Worm (Caenorhabditis elegans) whole organism, L4 larva: ENCODE results near the gene Y38C1AA.1.

Experiments used
- F44E2.7 ChIP-seq: fragments of 200-800 bp; sonication (Bioruptor generic); IDR thresholded peaks from 2 replicates; pipeline ENCODE4 v2.1.2; 2022; ENCODE audit warnings: missing genetic modification characterization, missing compliant biosample characterization
- F49E8.2 ChIP-seq: sonication (generic microtip); optimal IDR thresholded peaks from 2 replicates; lab custom pipeline; 2016; ENCODE audit warnings: missing compliant biosample characterization, mild to moderate bottlenecking, missing genetic modification characterization, borderline replicate concordance
- R02D3.7 ChIP-seq: fragments of 150-350 bp; sonication (generic microtip); optimal IDR thresholded peaks from 3 replicates; lab custom pipeline; 2014; ENCODE audit warnings: missing biosample characterization, missing genetic modification characterization
- Y48G9A.11 ChIP-seq: fragments of 200-800 bp; sonication (Bioruptor generic); IDR thresholded peaks from 2 replicates; pipeline ENCODE4 v1.3.6; 2022; ENCODE audit warnings: missing genetic modification reagents, missing genetic modification characterization, missing compliant biosample characterization
- aha-1 ChIP-seq: fragments of 150-350 bp; peaks from one replicate; lab custom pipeline; 2014; ENCODE audit warnings: missing biosample characterization, missing genetic modification characterization
- aly-2 ChIP-seq: sonication (generic microtip); optimal IDR thresholded peaks from 2 replicates; lab custom pipeline; 2018; ENCODE audit warnings: missing biosample characterization, missing genetic modification characterization
- arid-1 ChIP-seq: fragments of 200-800 bp; sonication (Bioruptor generic); conservative IDR thresholded peaks from 2 replicates; pipeline ENCODE4 v1.3.6; 2022; ENCODE audit warnings: missing genetic modification reagents, missing genetic modification characterization, missing compliant biosample characterization
- attf-4 ChIP-seq: sonication (generic microtip); optimal IDR thresholded peaks from 3 replicates; lab custom pipeline; 2017; ENCODE audit warnings: missing biosample characterization, missing genetic modification characterization
- ctbp-1 ChIP-seq: fragments of 200-800 bp; sonication (Bioruptor generic); IDR thresholded peaks from 2 replicates; pipeline ENCODE4 v1.3.6; 2022; ENCODE audit warnings: missing genetic modification reagents, missing genetic modification characterization, missing compliant biosample characterization
- daf-12 ChIP-seq: fragments of 150-350 bp; optimal IDR thresholded peaks from 2 replicates; lab custom pipeline; 2014; ENCODE audit warnings: missing biosample characterization, missing genetic modification reagents, missing genetic modification characterization
- daf-8 ChIP-seq: fragments of 200-800 bp; sonication (Bioruptor generic); IDR thresholded peaks from 2 replicates; pipeline ENCODE4 v1.3.6; 2022; ENCODE audit warnings: missing genetic modification characterization, missing compliant biosample characterization
- dpl-1 ChIP-seq: fragments of 150-350 bp; optimal IDR thresholded peaks from 2 replicates; lab custom pipeline; 2014; ENCODE audit warnings: missing biosample characterization, missing genetic modification reagents, missing genetic modification characterization
- dve-1 ChIP-seq: sonication (generic microtip); optimal IDR thresholded peaks from 2 replicates; lab custom pipeline; 2017; ENCODE audit warnings: antibody characterized with exemption, mild to moderate bottlenecking, missing genetic modification characterization, missing compliant biosample characterization; ENCODE audit not compliant: insufficient read depth
- gei-8 ChIP-seq: fragments of 200-800 bp; sonication (Bioruptor generic); optimal IDR thresholded peaks from 2 replicates; lab custom pipeline; 2018; ENCODE audit warnings: mild to moderate bottlenecking, missing genetic modification characterization, missing compliant biosample characterization
- hif-1 ChIP-seq, 2 experiments: sonication (generic microtip); optimal IDR thresholded peaks; 2 replicates each; lab custom pipeline; 2016 to 2017; ENCODE audit warnings: missing compliant biosample characterization in 2 of 2, missing genetic modification characterization in 2 of 2, missing genetic modification reagents in 2 of 2, missing genotype in 2 of 2, mild to moderate bottlenecking in 1 of 2
- hlh-11 ChIP-seq: fragments of 200-800 bp; sonication (Bioruptor generic); optimal IDR thresholded peaks from 2 replicates; lab custom pipeline; 2018; ENCODE audit warnings: mild to moderate bottlenecking, missing genetic modification characterization, missing compliant biosample characterization
- jun-1 ChIP-seq: fragments of 150-350 bp; optimal IDR thresholded peaks from 2 replicates; lab custom pipeline; 2014; ENCODE audit warnings: missing biosample characterization, missing genetic modification reagents, missing genetic modification characterization
- lim-7 ChIP-seq: fragments of 200-800 bp; sonication (Bioruptor generic); IDR thresholded peaks from 2 replicates; pipeline ENCODE4 v1.3.6; 2022; ENCODE audit warnings: missing genetic modification characterization, missing compliant biosample characterization
- lin-13 ChIP-seq: fragments of 150-350 bp; optimal IDR thresholded peaks from 2 replicates; lab custom pipeline; 2014; ENCODE audit warnings: missing biosample characterization, missing genetic modification reagents, missing genetic modification characterization
- lin-15B ChIP-seq: fragments of 150-350 bp; sonication (generic microtip); optimal IDR thresholded peaks from 3 replicates; lab custom pipeline; 2014; ENCODE audit warnings: missing biosample characterization, missing genetic modification characterization
- lin-29 ChIP-seq: fragments of 200-800 bp; sonication (Bioruptor generic); IDR thresholded peaks from 2 replicates; pipeline ENCODE4 v1.3.6; 2022; ENCODE audit warnings: missing genetic modification reagents, missing genetic modification characterization, missing compliant biosample characterization
- lin-38 ChIP-seq: fragments of 200-800 bp; sonication (Bioruptor generic); IDR thresholded peaks from 2 replicates; pipeline ENCODE4 v1.3.6; 2022; ENCODE audit warnings: missing genetic modification reagents, missing genetic modification characterization, missing compliant biosample characterization
- lsy-2 ChIP-seq, 2 experiments: fragments of 150-350 bp in 1 of 2; sonication (generic microtip) in 1 of 2; optimal IDR thresholded peaks; 2 replicates each; lab custom pipeline; 2014 to 2017; ENCODE audit warnings: missing biosample characterization in 2 of 2, missing genetic modification characterization in 2 of 2
- mes-2 ChIP-seq: sonication (generic microtip); optimal IDR thresholded peaks from 2 replicates; lab custom pipeline; 2016; ENCODE audit warnings: missing genotype, mild to moderate bottlenecking, missing genetic modification characterization, missing compliant biosample characterization; ENCODE audit not compliant: poor library complexity, severe bottlenecking
- mxl-3 ChIP-seq: fragments of 200-800 bp; sonication (Bioruptor generic); optimal IDR thresholded peaks from 2 replicates; lab custom pipeline; 2018; ENCODE audit warnings: mild to moderate bottlenecking, missing genetic modification characterization, missing compliant biosample characterization
- nhr-25 ChIP-seq: sonication (generic microtip); optimal IDR thresholded peaks from 2 replicates; lab custom pipeline; 2017; ENCODE audit warnings: missing genetic modification characterization, mild to moderate bottlenecking, missing compliant biosample characterization, antibody characterized with exemption, moderate library complexity, borderline replicate concordance; ENCODE audit not compliant: insufficient read depth
- nhr-42 ChIP-seq: fragments of 200-800 bp; sonication (Bioruptor generic); IDR thresholded peaks from 2 replicates; pipeline ENCODE4 v1.3.6; 2022; ENCODE audit warnings: missing genetic modification characterization, missing compliant biosample characterization
- nhr-48 ChIP-seq: sonication (generic microtip); optimal IDR thresholded peaks from 2 replicates; lab custom pipeline; 2016; ENCODE audit warnings: mild to moderate bottlenecking, missing genetic modification characterization, missing compliant biosample characterization
- nhr-76 ChIP-seq: fragments of 150-350 bp; optimal IDR thresholded peaks from 2 replicates; lab custom pipeline; 2014; ENCODE audit warnings: missing biosample characterization, missing genetic modification characterization
- nhr-77 ChIP-seq: fragments of 150-350 bp; optimal IDR thresholded peaks from 2 replicates; lab custom pipeline; 2014; ENCODE audit warnings: missing biosample characterization, missing genetic modification characterization
- php-3 ChIP-seq: fragments of 200-800 bp; sonication (Bioruptor generic); IDR thresholded peaks from 2 replicates; pipeline ENCODE4 v1.3.6; 2022; ENCODE audit warnings: missing genetic modification reagents, missing genetic modification characterization, missing compliant biosample characterization
- saeg-2 ChIP-seq: fragments of 200-800 bp; sonication (Bioruptor generic); IDR thresholded peaks from 2 replicates; pipeline ENCODE4 v1.3.6; 2022; ENCODE audit warnings: missing genetic modification reagents, missing genetic modification characterization, missing compliant biosample characterization
- skn-1 ChIP-seq: fragments of 150-350 bp; optimal IDR thresholded peaks from 2 replicates; lab custom pipeline; 2014; ENCODE audit warnings: missing biosample characterization, missing genetic modification characterization
- snpc-1.2 ChIP-seq: fragments of 200-800 bp; sonication (Bioruptor generic); IDR thresholded peaks from 2 replicates; pipeline ENCODE4 v1.3.6; 2022; ENCODE audit warnings: missing genetic modification reagents, missing genetic modification characterization, missing compliant biosample characterization
- tag-97 ChIP-seq: fragments of 200-800 bp; sonication (Bioruptor generic); IDR thresholded peaks from 2 replicates; pipeline ENCODE4 v1.3.6; 2022; ENCODE audit warnings: missing genetic modification characterization, missing compliant biosample characterization
- unc-62 ChIP-seq, 3 experiments: fragments of 150-350 bp in 1 of 3; sonication (generic microtip); optimal IDR thresholded peaks in 2 of 3; peaks in 1 of 3; 1 replicate in 1 of 3; 2 replicates in 2 of 3; lab custom pipeline; 2014 to 2017; ENCODE audit warnings: missing biosample characterization in 3 of 3, missing genetic modification characterization in 3 of 3, missing genetic modification reagents in 3 of 3, missing genotype in 1 of 3
- zfp-2 ChIP-seq: sonication (generic microtip); optimal IDR thresholded peaks from 2 replicates; lab custom pipeline; 2016; ENCODE audit warnings: mild to moderate bottlenecking, missing genetic modification characterization, missing compliant biosample characterization

Y38C1AA.1 gene

DNA sequence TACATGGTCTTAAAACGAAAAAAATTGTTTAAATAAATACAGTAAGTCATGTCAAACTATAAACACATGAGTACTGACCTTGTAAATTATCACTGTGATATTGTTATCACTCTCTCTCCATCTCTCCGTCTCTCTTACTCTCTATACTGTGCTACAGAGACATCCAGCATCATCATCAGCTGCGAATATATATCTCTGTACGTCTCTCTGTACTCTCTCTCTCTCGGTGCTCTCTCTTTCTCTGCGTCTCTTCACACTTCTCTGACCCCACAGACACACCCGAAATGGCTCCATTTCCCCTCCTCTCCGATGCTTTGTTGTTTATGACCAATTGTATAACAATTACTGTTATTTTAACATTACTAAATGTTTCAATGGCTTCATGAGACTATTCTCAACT, 2.6 kb downstream of the Y38C1AA.1 start (continued):
- TF ChIP-seq php-3 (GFP tag; lab: Robert Waterston, UW) (peak; percentile 72), aly-2 (tag; lab: Kevin White, UChicago) (no peak), hlh-11 (tag; lab: Kevin White, UChicago) (peak; percentile 90)

DNA sequence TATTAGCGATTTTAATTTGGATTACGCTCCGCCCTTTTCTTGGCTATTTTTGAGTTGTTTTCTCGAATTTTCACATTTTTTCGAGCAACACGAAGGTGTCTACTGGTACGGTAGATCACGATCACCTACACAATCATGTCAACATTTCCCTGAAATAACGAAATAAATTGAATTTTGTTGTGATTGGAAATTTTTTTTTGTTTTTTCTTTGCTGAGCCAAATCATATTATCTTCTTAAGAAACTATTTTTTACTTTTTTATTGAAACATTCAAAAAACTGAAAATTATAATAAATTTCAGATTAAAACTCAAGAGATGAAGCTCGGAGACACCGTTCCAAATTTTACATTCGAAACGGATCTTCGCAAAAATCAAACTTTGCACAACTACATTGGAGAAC, 10.3 kb downstream of the Y38C1AA.1 start, which contains the start of gene prdx-6:
Gene prdx-6 (plus strand): TSS at position 301 of the 400 bp plus-strand sequence.
- TF ChIP-seq daf-8 (GFP tag; lab: Robert Waterston, UW) = no peak
- no peak for TF ChIP-seq hif-1 (tag; optimal IDR thresholded peaks at IDR 0.05; lab: Kevin White, UChicago)
- no peak for TF ChIP-seq skn-1 (tag; lab: Kevin White, UChicago)
- no peak for TF ChIP-seq snpc-1.2 (GFP tag; lab: Robert Waterston, UW)
- no peak for TF ChIP-seq gei-8 (GFP tag; lab: Kevin White, UChicago)
- TF ChIP-seq attf-4 = no peak
- TF ChIP-seq nhr-48 (tag; lab: Kevin White, UChicago) = no peak
- no peak for TF ChIP-seq zfp-2 (tag; lab: Kevin White, UChicago)
- TF ChIP-seq nhr-77 (tag; lab: Kevin White, UChicago) = no peak

DNA sequence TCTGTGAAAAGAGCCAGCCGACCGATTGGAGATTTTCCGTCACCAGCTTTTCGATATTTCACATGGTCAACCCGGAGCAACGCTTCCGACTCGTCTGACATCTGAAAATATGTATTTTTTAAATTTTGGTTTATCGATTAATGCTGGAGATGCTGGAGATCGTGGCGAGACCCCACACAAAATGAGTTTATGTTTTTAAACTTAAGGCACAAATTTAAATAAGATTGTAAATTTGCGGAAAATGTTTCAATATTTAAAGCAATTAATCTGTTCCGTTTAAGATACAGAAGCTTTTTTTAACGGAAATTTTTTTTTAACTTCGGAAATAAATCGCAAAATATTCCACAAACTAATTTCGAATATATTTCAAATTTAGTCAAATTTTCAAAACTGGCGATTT, 23.7 kb downstream of the Y38C1AA.1 start, which contains the start of gene gtf-2H1:
Gene gtf-2H1 (minus strand): TSS at position 101 of the 400 bp plus-strand sequence.
- TF ChIP-seq Y48G9A.11 (GFP tag; lab: Robert Waterston, UW) (no peak), nhr-25 (no peak), lin-13 (GFP tag; lab: Kevin White, UChicago) (no peak), lin-38 (GFP tag; lab: Robert Waterston, UW) (no peak)

DNA sequence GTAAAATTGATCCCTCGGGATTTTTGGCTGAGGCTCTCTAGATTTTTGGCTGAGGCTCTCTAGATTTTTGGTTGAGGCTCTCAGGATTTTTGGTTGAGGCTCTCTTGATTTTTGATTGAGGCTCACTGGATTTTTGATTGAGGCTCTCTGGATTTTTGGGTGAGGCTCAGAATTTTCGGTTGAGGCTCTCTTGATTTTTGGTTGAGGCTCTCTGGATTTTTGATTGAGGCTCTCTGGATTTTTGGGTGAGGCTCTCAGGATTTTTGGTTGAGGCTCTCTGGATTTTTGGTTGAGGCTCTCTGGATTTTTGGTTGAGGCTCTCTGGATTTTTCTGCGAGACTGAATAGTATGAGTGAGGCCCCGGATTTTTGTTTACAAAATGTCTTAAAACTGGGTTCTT, 28.2 kb downstream of the Y38C1AA.1 start:
- no peak for TF ChIP-seq lim-7 (GFP tag; lab: Robert Waterston, UW)
- TF ChIP-seq F44E2.7 (GFP tag; lab: Robert Waterston, UW) = no peak
- TF ChIP-seq tag-97 (GFP tag; lab: Robert Waterston, UW) = no peak
- TF ChIP-seq mxl-3 (GFP tag; lab: Kevin White, UChicago) = no peak
- TF ChIP-seq lin-13 (GFP tag; lab: Kevin White, UChicago) = no peak
- no peak for TF ChIP-seq lin-15B (tag; lab: Kevin White, UChicago)
- no peak for TF ChIP-seq unc-62 (GFP tag; optimal IDR thresholded peaks at IDR 0.05 in 1 of 2; lab: Kevin White, UChicago)
- TF ChIP-seq unc-62 (tag; optimal IDR thresholded peaks at IDR 0.05; lab: Kevin White, UChicago) = no peak
- no peak for TF ChIP-seq ctbp-1 (GFP tag; lab: Robert Waterston, UW)
- TF ChIP-seq arid-1 (GFP tag; lab: Robert Waterston, UW) = no peak
- TF ChIP-seq nhr-42 = no peak
- TF ChIP-seq jun-1 = no peak
- TF ChIP-seq F49E8.2 (tag; lab: Kevin White, UChicago) = no peak
- no peak for TF ChIP-seq lin-29
- no peak for TF ChIP-seq nhr-76 (tag; lab: Kevin White, UChicago)

ce11 chrIV:237350-237749, 29.4 kb downstream of the Y38C1AA.1 start, which contains the start of gene ints-13:
ints-13 (minus strand) TSS chrIV:237450.
- TF ChIP-seq lin-38 (GFP tag; lab: Robert Waterston, UW) = peak; percentile 11; the same call in 1 of the 2 replicates
- no peak for TF ChIP-seq daf-12 (tag; lab: Kevin White, UChicago)

DNA sequence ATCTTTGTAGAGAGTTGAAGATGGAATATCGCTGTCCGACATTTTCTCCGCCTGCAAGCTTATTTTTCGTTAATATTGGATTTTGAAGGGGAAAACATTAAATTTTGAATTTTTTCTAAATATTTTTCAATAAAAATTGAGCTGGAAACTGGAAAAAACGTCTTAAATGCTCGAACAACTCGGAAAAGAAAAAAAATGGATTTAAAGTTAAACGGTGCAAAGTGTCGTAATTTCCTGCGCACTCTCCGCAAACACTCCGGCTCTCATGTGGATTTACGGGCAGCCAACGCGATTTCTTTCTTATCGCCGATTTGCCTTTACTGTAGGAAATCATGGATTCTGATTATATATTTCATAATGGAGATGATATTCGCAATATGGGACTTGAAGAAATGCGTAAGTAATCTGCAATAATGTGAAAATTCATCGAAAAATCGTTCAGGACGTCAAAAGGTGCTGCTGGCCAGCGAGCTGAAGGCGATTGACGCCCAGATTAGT, 32.3 kb downstream of the Y38C1AA.1 start, which contains the start of the genes fnta-1 and cogc-8:
Gene fnta-1 (minus strand): TSS at position 51 of the 498 bp plus-strand sequence.
Gene cogc-8 (plus strand): TSS at position 195 of the 498 bp plus-strand sequence.
- peak; percentile 49 for TF ChIP-seq dpl-1 (GFP tag; lab: Kevin White, UChicago)
- peak; percentile 88 for TF ChIP-seq R02D3.7
- TF ChIP-seq saeg-2 (GFP tag; lab: Robert Waterston, UW) = no peak
- no peak for TF ChIP-seq lin-15B (tag; lab: Kevin White, UChicago)
- peak; percentile 85 for TF ChIP-seq aha-1 (tag; lab: Kevin White, UChicago)
- TF ChIP-seq mes-2 (tag; lab: Kevin White, UChicago) = peak; percentile 62
- TF ChIP-seq nhr-77 (tag; lab: Kevin White, UChicago) = no peak
- TF ChIP-seq lsy-2 (tag; optimal IDR thresholded peaks at IDR 0.05; lab: Kevin White, UChicago) = peak in 1 of 2 experiments; percentile 37
- peak; percentile 48 for TF ChIP-seq dve-1 (tag; lab: Kevin White, UChicago)
